Fruit fly (Drosophila melanogaster) whole organism, embryonic: ENCODE measurements around the gene betaGlu.

Source experiments
- BtbVII ChIP-seq: fragments of 200-800 bp; sonication (Bioruptor generic); optimal IDR thresholded peaks from 3 replicates; lab custom pipeline; 2017; ENCODE audit warnings: missing biosample characterization, mild to moderate bottlenecking, missing genetic modification characterization
- CG10565 ChIP-seq: fragments of 200-800 bp; sonication (Bioruptor generic); optimal IDR thresholded peaks from 3 replicates; lab custom pipeline; 2016; ENCODE audit warnings: missing biosample characterization, mild to moderate bottlenecking, missing genetic modification characterization
- CG10979 ChIP-seq: fragments of 200-800 bp; sonication (Bioruptor generic); optimal IDR thresholded peaks from 2 replicates; lab custom pipeline; 2018; ENCODE audit warnings: missing biosample characterization, mild to moderate bottlenecking, missing genetic modification characterization, moderate library complexity
- CG11456 ChIP-seq: fragments of 200-800 bp; sonication (Bioruptor generic); IDR thresholded peaks from 3 replicates; pipeline ENCODE4 v1.3.6; 2022; ENCODE audit warnings: missing biosample characterization, missing genetic modification characterization
- CG13123 ChIP-seq: fragments of 200-800 bp; sonication (Bioruptor generic); optimal IDR thresholded peaks from 2 replicates; lab custom pipeline; 2016; ENCODE audit warnings: missing biosample characterization, missing genetic modification characterization
- CG13424 ChIP-seq: fragments of 200-800 bp; sonication (Bioruptor generic); optimal IDR thresholded peaks from 2 replicates; lab custom pipeline; 2019; ENCODE audit warnings: missing biosample characterization, mild to moderate bottlenecking, missing genetic modification characterization, moderate library complexity
- CG14710 ChIP-seq: fragments of 200-800 bp; sonication (Bioruptor generic); optimal IDR thresholded peaks from 3 replicates; lab custom pipeline; 2019; ENCODE audit warnings: missing biosample characterization, mild to moderate bottlenecking, missing genetic modification characterization, moderate library complexity
- CG1603 ChIP-seq: fragments of 200-800 bp; sonication (Bioruptor generic); optimal IDR thresholded peaks from 2 replicates; lab custom pipeline; 2019; ENCODE audit warnings: missing biosample characterization, mild to moderate bottlenecking, missing genetic modification characterization, moderate library complexity
- CG16815 ChIP-seq: fragments of 200-800 bp; sonication (Bioruptor generic); optimal IDR thresholded peaks from 3 replicates; lab custom pipeline; 2017; ENCODE audit warnings: missing biosample characterization, mild to moderate bottlenecking, missing genetic modification characterization
- CG17568 ChIP-seq: fragments of 200-800 bp; sonication (Bioruptor generic); optimal IDR thresholded peaks from 2 replicates; lab custom pipeline; 2018; ENCODE audit warnings: missing biosample characterization, mild to moderate bottlenecking, missing genetic modification characterization, moderate library complexity
- CG2116 ChIP-seq: fragments of 200-800 bp; sonication (Bioruptor generic); optimal IDR thresholded peaks from 3 replicates; lab custom pipeline; 2018; ENCODE audit warnings: missing biosample characterization, mild to moderate bottlenecking, missing genetic modification characterization
- CG33557 ChIP-seq: fragments of 200-800 bp; sonication (Bioruptor generic); optimal IDR thresholded peaks from 2 replicates; lab custom pipeline; 2019; ENCODE audit warnings: missing biosample characterization, mild to moderate bottlenecking, missing genetic modification characterization, moderate library complexity
- CG34422 ChIP-seq: fragments of 200-800 bp; sonication (Bioruptor generic); IDR thresholded peaks from 3 replicates; pipeline ENCODE4 v1.3.6; 2022; ENCODE audit warnings: missing biosample characterization, missing genetic modification characterization
- CG5180 ChIP-seq: fragments of 200-800 bp; sonication (Bioruptor generic); optimal IDR thresholded peaks from 3 replicates; lab custom pipeline; 2017; ENCODE audit warnings: missing biosample characterization, missing genetic modification characterization, mild to moderate bottlenecking, moderate library complexity, missing genetic modification reagents
- CG6272 ChIP-seq: fragments of 200-800 bp; sonication (Bioruptor generic); IDR thresholded peaks from 2 replicates; pipeline ENCODE4 v1.3.6; 2022; ENCODE audit warnings: missing biosample characterization, missing genetic modification characterization
- CG6813 ChIP-seq: fragments of 200-800 bp; sonication (Bioruptor generic); optimal IDR thresholded peaks from 2 replicates; lab custom pipeline; 2017; ENCODE audit warnings: missing biosample characterization, missing genetic modification characterization, mild to moderate bottlenecking, moderate library complexity, missing genetic modification reagents
- CG8388 ChIP-seq: fragments of 200-800 bp; sonication (Bioruptor generic); optimal IDR thresholded peaks from 2 replicates; lab custom pipeline; 2019; ENCODE audit warnings: missing biosample characterization, mild to moderate bottlenecking, missing genetic modification characterization, moderate library complexity
- CG8924 ChIP-seq: fragments of 200-800 bp; optimal IDR thresholded peaks from 3 replicates; lab custom pipeline; 2019; ENCODE audit warnings: missing biosample characterization, mild to moderate bottlenecking, missing genetic modification characterization, moderate library complexity
- CG9437 ChIP-seq: fragments of 200-800 bp; sonication (Bioruptor generic); optimal IDR thresholded peaks from 2 replicates; lab custom pipeline; 2018; ENCODE audit warnings: missing biosample characterization, mild to moderate bottlenecking, missing genetic modification characterization
- CG9727 ChIP-seq: fragments of 200-800 bp; sonication (Bioruptor generic); optimal IDR thresholded peaks from 3 replicates; lab custom pipeline; 2017; ENCODE audit warnings: missing biosample characterization, mild to moderate bottlenecking, missing genetic modification characterization
- CG9817 ChIP-seq: fragments of 200-800 bp; sonication (Bioruptor generic); optimal IDR thresholded peaks from 2 replicates; lab custom pipeline; 2018; ENCODE audit warnings: missing biosample characterization, mild to moderate bottlenecking, missing genetic modification characterization, moderate library complexity
- Dref ChIP-seq: fragments of 200-800 bp; sonication (Bioruptor generic); IDR thresholded peaks from 2 replicates; pipeline ENCODE4 v1.3.6; 2022; ENCODE audit warnings: missing biosample characterization, missing genetic modification characterization
- Elba2 ChIP-seq: fragments of 200-800 bp; sonication (Bioruptor generic); optimal IDR thresholded peaks from 3 replicates; lab custom pipeline; 2016; ENCODE audit warnings: missing biosample characterization, missing genetic modification characterization
- H2.0 ChIP-seq: fragments of 200-800 bp; sonication (Bioruptor generic); IDR thresholded peaks from 2 replicates; pipeline ENCODE4 v1.3.6; 2022; ENCODE audit warnings: missing biosample characterization, missing genetic modification characterization
- HLH3B ChIP-seq: fragments of 200-800 bp; sonication (Bioruptor generic); IDR thresholded peaks from 2 replicates; pipeline ENCODE4 v1.3.6; 2022; ENCODE audit warnings: missing biosample characterization, missing genetic modification characterization
- Lim3 ChIP-seq: fragments of 200-800 bp; sonication (Bioruptor generic); IDR thresholded peaks from 2 replicates; pipeline ENCODE4 v1.3.6; 2022; ENCODE audit warnings: missing biosample characterization, missing genetic modification characterization
- PHDP ChIP-seq: fragments of 200-800 bp; sonication (Bioruptor generic); optimal IDR thresholded peaks from 3 replicates; lab custom pipeline; 2018; ENCODE audit warnings: missing biosample characterization, mild to moderate bottlenecking, missing genetic modification characterization, moderate library complexity
- Sox102F ChIP-seq: fragments of 200-800 bp; sonication (Bioruptor generic); optimal IDR thresholded peaks from 2 replicates; lab custom pipeline; 2018; ENCODE audit warnings: missing biosample characterization, mild to moderate bottlenecking, missing genetic modification characterization, moderate library complexity
- bsh ChIP-seq, 2 experiments: fragments of 200-800 bp; sonication (Bioruptor generic); optimal IDR thresholded peaks; 2 replicates each; lab custom pipeline; 2017 to 2018; ENCODE audit warnings: mild to moderate bottlenecking in 2 of 2, missing biosample characterization in 2 of 2, missing genetic modification characterization in 2 of 2, moderate library complexity in 1 of 2
- cwo ChIP-seq: fragments of 200-800 bp; sonication (Bioruptor generic); optimal IDR thresholded peaks from 3 replicates; lab custom pipeline; 2017; ENCODE audit warnings: missing biosample characterization, missing genetic modification characterization, mild to moderate bottlenecking, moderate library complexity, missing genetic modification reagents
- dmrt11E ChIP-seq: fragments of 200-800 bp; sonication (Bioruptor generic); optimal IDR thresholded peaks from 3 replicates; lab custom pipeline; 2018; ENCODE audit warnings: missing biosample characterization, mild to moderate bottlenecking, missing genetic modification characterization, moderate library complexity
- dysf ChIP-seq: fragments of 200-800 bp; sonication (Bioruptor generic); IDR thresholded peaks from 3 replicates; pipeline ENCODE4 v1.3.6; 2022; ENCODE audit warnings: missing biosample characterization, missing genetic modification characterization
- eyg ChIP-seq: fragments of 200-800 bp; sonication (Bioruptor generic); optimal IDR thresholded peaks from 3 replicates; lab custom pipeline; 2016; ENCODE audit warnings: missing biosample characterization, missing genetic modification characterization
- grn ChIP-seq: fragments of 200-800 bp; sonication (Bioruptor generic); optimal IDR thresholded peaks from 3 replicates; lab custom pipeline; 2017; ENCODE audit warnings: missing biosample characterization, missing genetic modification characterization
- insv ChIP-seq, 2 experiments: fragments of 200-800 bp; sonication (Bioruptor generic); optimal IDR thresholded peaks; 3 replicates each; lab custom pipeline; 2016 to 2018; ENCODE audit warnings: missing biosample characterization in 2 of 2, missing genetic modification characterization in 2 of 2
- jing ChIP-seq: fragments of 200-800 bp; sonication (Bioruptor generic); optimal IDR thresholded peaks from 2 replicates; lab custom pipeline; 2018; ENCODE audit warnings: missing biosample characterization, mild to moderate bottlenecking, missing genetic modification characterization
- kay ChIP-seq: fragments of 200-800 bp; sonication (Bioruptor generic); optimal IDR thresholded peaks from 2 replicates; lab custom pipeline; 2016; ENCODE audit warnings: missing biosample characterization, missing genetic modification characterization
- kni ChIP-seq: fragments of 200-800 bp; sonication (Bioruptor generic); optimal IDR thresholded peaks from 3 replicates; lab custom pipeline; 2017; ENCODE audit warnings: mild to moderate bottlenecking, missing biosample characterization, missing genetic modification reagents, missing genetic modification characterization
- lab ChIP-seq: fragments of 200-800 bp; sonication (Bioruptor generic); optimal IDR thresholded peaks from 3 replicates; lab custom pipeline; 2017; ENCODE audit warnings: missing biosample characterization, missing genetic modification characterization, mild to moderate bottlenecking, moderate library complexity, missing genetic modification reagents
- lilli ChIP-seq: fragments of 200-800 bp; sonication (Bioruptor generic); optimal IDR thresholded peaks from 3 replicates; lab custom pipeline; 2016; ENCODE audit warnings: missing biosample characterization, missing genetic modification characterization
- nom ChIP-seq: fragments of 200-800 bp; sonication (Bioruptor generic); optimal IDR thresholded peaks from 2 replicates; lab custom pipeline; 2017; ENCODE audit warnings: missing biosample characterization, missing genetic modification characterization, mild to moderate bottlenecking, moderate library complexity, missing genetic modification reagents
- pros ChIP-seq: fragments of 200-800 bp; sonication (Bioruptor generic); optimal IDR thresholded peaks from 3 replicates; lab custom pipeline; 2019; ENCODE audit warnings: missing biosample characterization, mild to moderate bottlenecking, missing genetic modification characterization, moderate library complexity
- scrt ChIP-seq: fragments of 200-800 bp; sonication (Bioruptor generic); optimal IDR thresholded peaks from 2 replicates; lab custom pipeline; 2018; ENCODE audit warnings: missing biosample characterization, mild to moderate bottlenecking, missing genetic modification characterization, moderate library complexity
- slou ChIP-seq: fragments of 200-800 bp; sonication (Bioruptor generic); optimal IDR thresholded peaks from 3 replicates; lab custom pipeline; 2016; ENCODE audit warnings: missing biosample characterization, missing genetic modification characterization
- sob ChIP-seq: fragments of 200-800 bp; sonication (Bioruptor generic); IDR thresholded peaks from 2 replicates; pipeline ENCODE4 v1.3.6; 2022; ENCODE audit warnings: missing biosample characterization, missing genetic modification characterization
- tap ChIP-seq: fragments of 200-800 bp; optimal IDR thresholded peaks from 3 replicates; lab custom pipeline; 2019; ENCODE audit warnings: missing biosample characterization, mild to moderate bottlenecking, missing genetic modification characterization, moderate library complexity
- trem ChIP-seq: fragments of 200-800 bp; optimal IDR thresholded peaks from 3 replicates; lab custom pipeline; 2019; ENCODE audit warnings: missing biosample characterization, mild to moderate bottlenecking, missing genetic modification characterization, moderate library complexity
- ttk ChIP-seq: fragments of 200-800 bp; sonication (Bioruptor generic); IDR thresholded peaks from 2 replicates; pipeline ENCODE4 v2.1.2; 2022; ENCODE audit warnings: missing biosample characterization, missing genetic modification characterization
- unpg ChIP-seq: fragments of 200-800 bp; sonication (Bioruptor generic); optimal IDR thresholded peaks from 3 replicates; lab custom pipeline; 2018; ENCODE audit warnings: missing biosample characterization, mild to moderate bottlenecking, missing genetic modification characterization, moderate library complexity
- vvl ChIP-seq: fragments of 200-800 bp; sonication (Bioruptor generic); IDR thresholded peaks from 2 replicates; pipeline ENCODE4 v1.3.6; 2022; ENCODE audit warnings: missing biosample characterization, missing genetic modification characterization
- wdn ChIP-seq: fragments of 200-800 bp; sonication (Bioruptor generic); IDR thresholded peaks from 2 replicates; pipeline ENCODE4 v1.3.6; 2022; ENCODE audit warnings: missing biosample characterization, missing genetic modification characterization

The betaGlu gene

dm6 chr3R:31743279-31743678 is 28.4 kb downstream of the betaGlu start, which contains the start of gene Tbca (continued):
- no peak for TF ChIP-seq CG10565 (GFP tag; lab: Kevin White, UChicago)
- peak; percentile 3 for TF ChIP-seq nom (GFP tag; lab: Kevin White, UChicago)
- TF ChIP-seq kni (GFP tag; lab: Kevin White, UChicago) = no peak
- no peak for TF ChIP-seq ttk (GFP tag; lab: Robert Waterston, UW)
- TF ChIP-seq lilli (GFP tag; lab: Kevin White, UChicago) = no peak
- TF ChIP-seq insv (GFP tag; optimal IDR thresholded peaks at IDR 0.05; lab: Kevin White, UChicago) = no peak
- TF ChIP-seq Sox102F (GFP tag; lab: Kevin White, UChicago) = no peak
- TF ChIP-seq CG10979 (tag; lab: Kevin White, UChicago) = no peak
- peak; percentile 45 for TF ChIP-seq CG2116 (GFP tag; lab: Kevin White, UChicago)
- no peak for TF ChIP-seq CG34422 (GFP tag; lab: Robert Waterston, UW)
- TF ChIP-seq CG6272 (GFP tag; lab: Robert Waterston, UW) = no peak
- TF ChIP-seq eyg (GFP tag; lab: Kevin White, UChicago) = no peak
- TF ChIP-seq CG8924 (tag; lab: Kevin White, UChicago) = no peak
- TF ChIP-seq dysf (GFP tag; lab: Robert Waterston, UW) = no peak
- no peak for TF ChIP-seq jing
- no peak for TF ChIP-seq CG6813 (GFP tag; lab: Kevin White, UChicago)
- peak; percentile 48 for TF ChIP-seq CG8388 (GFP tag; lab: Kevin White, UChicago)
- no peak for TF ChIP-seq dmrt11E (tag; lab: Kevin White, UChicago)
- TF ChIP-seq vvl (GFP tag; lab: Robert Waterston, UW) = no peak
- TF ChIP-seq BtbVII (GFP tag; lab: Kevin White, UChicago) = no peak
- TF ChIP-seq CG11456 (GFP tag; lab: Robert Waterston, UW) = no peak
- TF ChIP-seq pros (GFP tag; lab: Kevin White, UChicago) = no peak
- TF ChIP-seq Dref (GFP tag; lab: Robert Waterston, UW) = no peak
- no peak for TF ChIP-seq slou (GFP tag; lab: Kevin White, UChicago)
- TF ChIP-seq Elba2 (GFP tag; lab: Kevin White, UChicago) = no peak
- no peak for TF ChIP-seq CG16815 (GFP tag; lab: Kevin White, UChicago)
- TF ChIP-seq kay (GFP tag; lab: Kevin White, UChicago) = peak; percentile 100
- TF ChIP-seq lab = no peak
- TF ChIP-seq CG9727 (GFP tag; lab: Kevin White, UChicago) = no peak
- TF ChIP-seq tap (tag; lab: Kevin White, UChicago) = no peak
- TF ChIP-seq CG14710 = peak; percentile 22
- no peak for TF ChIP-seq PHDP (tag; lab: Kevin White, UChicago)
- no peak for TF ChIP-seq CG33557 (GFP tag; lab: Kevin White, UChicago)
- TF ChIP-seq cwo (GFP tag; lab: Kevin White, UChicago) = no peak
- no peak for TF ChIP-seq CG13424 (tag; lab: Kevin White, UChicago)
- no peak for TF ChIP-seq HLH3B (GFP tag; lab: Robert Waterston, UW)
- no peak for TF ChIP-seq grn
- TF ChIP-seq CG1603 (tag; lab: Kevin White, UChicago) = peak; percentile 54
- TF ChIP-seq bsh (GFP tag; optimal IDR thresholded peaks at IDR 0.05; lab: Kevin White, UChicago) = no peak
- no peak for TF ChIP-seq CG5180
- no peak for TF ChIP-seq wdn (GFP tag; lab: Robert Waterston, UW)
- peak; percentile 34 for TF ChIP-seq trem (tag; lab: Kevin White, UChicago)
- no peak for TF ChIP-seq CG17568 (GFP tag; lab: Kevin White, UChicago)
- TF ChIP-seq unpg (GFP tag; lab: Kevin White, UChicago) = no peak
- no peak for TF ChIP-seq scrt (GFP tag; lab: Kevin White, UChicago)
- TF ChIP-seq CG9817 (tag; lab: Kevin White, UChicago) = no peak
- no peak for TF ChIP-seq sob (GFP tag; lab: Robert Waterston, UW)
- no peak for TF ChIP-seq CG9437 (GFP tag; lab: Kevin White, UChicago)
- TF ChIP-seq Lim3 = no peak
- no peak for TF ChIP-seq CG13123
- TF ChIP-seq H2.0 (GFP tag; lab: Robert Waterston, UW) = no peak
